Fruit fly (Drosophila melanogaster): ENCODE measurements around the gene mRpS22.

mRpS22 gene

DNA sequence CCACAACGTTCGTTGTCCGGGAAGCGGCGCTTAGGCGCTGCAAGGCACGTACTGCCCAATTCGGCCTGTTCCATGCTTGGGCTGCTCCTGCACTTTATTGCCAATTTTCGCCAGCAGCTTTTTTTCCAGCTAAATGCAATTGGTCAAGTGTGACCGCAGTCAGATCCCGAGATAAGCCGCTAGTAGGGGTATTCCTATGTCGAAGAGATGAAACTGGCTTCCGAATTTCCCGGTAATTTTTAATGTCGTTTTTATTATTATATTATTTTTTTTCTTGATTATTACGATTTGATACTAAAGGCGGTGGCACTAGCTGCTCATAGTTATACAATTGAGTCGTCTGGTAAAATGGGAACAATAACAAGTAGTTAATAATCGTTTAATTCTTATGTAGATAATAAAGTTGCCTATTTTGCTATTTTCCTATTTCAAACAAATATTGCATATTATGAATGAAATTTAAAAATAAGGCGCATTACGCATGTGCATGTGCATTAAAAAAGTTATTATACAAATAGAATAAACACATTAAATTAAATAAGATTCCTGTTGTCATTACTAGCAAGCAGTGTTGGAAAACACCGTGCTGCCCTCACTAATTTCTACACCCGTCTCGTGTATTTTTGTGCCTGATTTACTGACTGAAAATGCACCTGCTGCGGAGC, at the start of gene mRpS22, which contains the start of gene CG5003:
mRpS22 (plus strand) TSS at position 554 of the 665 bp plus-strand sequence.
CG5003 (minus strand) TSS at position 162 of the 665 bp plus-strand sequence.
- TF ChIP-seq CG31627 (GFP tag; optimal IDR thresholded peaks at IDR 0.05) (peak; percentile 65), CG6808 (GFP tag; optimal IDR thresholded peaks at IDR 0.05) (peak; percentile 44), CG8319 (GFP tag; optimal IDR thresholded peaks at IDR 0.05) (peak; percentile 12), CG7368 (GFP tag; optimal IDR thresholded peaks at IDR 0.05) (peak; percentile 33), CG4318 (GFP tag; optimal IDR thresholded peaks at IDR 0.05) (no peak), CG3032 (tag; optimal IDR thresholded peaks at IDR 0.05) (peak; percentile 61), topi (GFP tag; optimal IDR thresholded peaks at IDR 0.05) (peak; percentile 59), acj6 (GFP tag; optimal IDR thresholded peaks at IDR 0.05) (peak; percentile 58), vri (GFP tag; optimal IDR thresholded peaks at IDR 0.05) (no peak), ss (GFP tag; optimal IDR thresholded peaks at IDR 0.05) (peak in 1 of 2 experiments; percentile 52), esn (GFP tag; optimal IDR thresholded peaks at IDR 0.05) (peak; percentile 74), CG34406 (GFP tag; optimal IDR thresholded peaks at IDR 0.05) (peak; percentile 53), Eip75B (GFP tag; optimal IDR thresholded peaks at IDR 0.05) (peak; percentile 48), fd59A (GFP tag; optimal IDR thresholded peaks at IDR 0.05) (no peak), OdsH (GFP tag; optimal IDR thresholded peaks at IDR 0.05) (peak; percentile 68), lz (GFP tag; optimal IDR thresholded peaks at IDR 0.05) (peak; percentile 59), CG11762 (GFP tag; optimal IDR thresholded peaks at IDR 0.05; ENCODE audit: insufficient read depth) (peak; percentile 56), CG6163 (GFP tag; IDR thresholded peaks at IDR 0.05) (0 out of 3 replicates have a peak, but pooled peaks have one; percentile 37), dsx (GFP tag; optimal IDR thresholded peaks at IDR 0.05; ENCODE audit: poor library complexity, severe bottlenecking) (no peak), Gug (GFP tag; IDR thresholded peaks at IDR 0.05) (peak; percentile 31; the same call in 1 of the 2 replicates), svp (GFP tag) (peak; percentile 64), achi (GFP tag; optimal IDR thresholded peaks at IDR 0.05) (peak; percentile 57), Eip78C (GFP tag) (peak; percentile 81), Ets21C (GFP tag; optimal IDR thresholded peaks at IDR 0.05) (peak; percentile 54), Hr4 (GFP tag; optimal IDR thresholded peaks at IDR 0.05) (peak; percentile 67), CG1621 (tag; optimal IDR thresholded peaks at IDR 0.05) (no peak), Smox (GFP tag; optimal IDR thresholded peaks at IDR 0.05) (peak; percentile 56), CG10631 (GFP tag; optimal IDR thresholded peaks at IDR 0.05) (peak; percentile 79), Blimp-1 (GFP tag; optimal IDR thresholded peaks at IDR 0.05) (no peak), dac (GFP tag; optimal IDR thresholded peaks at IDR 0.05) (no peak), CG11902 (GFP tag; optimal IDR thresholded peaks at IDR 0.05) (peak; percentile 52), Ets96B (tag; optimal IDR thresholded peaks at IDR 0.05) (peak; percentile 12), CG9139 (GFP tag; optimal IDR thresholded peaks at IDR 0.05) (no peak), Met (GFP tag; optimal IDR thresholded peaks at IDR 0.05) (peak; percentile 60), Eip93F (GFP tag; optimal IDR thresholded peaks at IDR 0.05) (peak; percentile 6), CG3919 (GFP tag; optimal IDR thresholded peaks at IDR 0.05) (peak; percentile 66), salr (GFP tag; optimal IDR thresholded peaks at IDR 0.05) (peak in 1 of 2 experiments; percentile 59), CG15336 (GFP tag; IDR thresholded peaks at IDR 0.05) (no peak), spab (GFP tag; optimal IDR thresholded peaks at IDR 0.05) (no peak), Hr38 (GFP tag; optimal IDR thresholded peaks at IDR 0.05) (no peak), CG6792 (GFP tag; optimal IDR thresholded peaks at IDR 0.05) (peak; percentile 29), CG32006 (GFP tag; optimal IDR thresholded peaks at IDR 0.05) (peak; percentile 66), net (GFP tag; optimal IDR thresholded peaks at IDR 0.05) (peak; percentile 39), Sox14 (GFP tag; optimal IDR thresholded peaks at IDR 0.05) (peak; percentile 49), fkh (GFP tag; optimal IDR thresholded peaks at IDR 0.05) (peak; percentile 51), Sox15 (GFP tag; optimal IDR thresholded peaks at IDR 0.05) (peak; percentile 45), pdm3 (GFP tag; optimal IDR thresholded peaks at IDR 0.05) (peak; percentile 56), CG10669 (GFP tag; optimal IDR thresholded peaks at IDR 0.05) (peak; percentile 32), fd85E (GFP tag; optimal IDR thresholded peaks at IDR 0.05) (no peak), CG16779 (tag; optimal IDR thresholded peaks at IDR 0.05) (no peak), Hr39 (GFP tag; optimal IDR thresholded peaks at IDR 0.05) (peak; percentile 54)

All from whole organism, prepupa.